Fruit fly (Drosophila melanogaster): ENCODE results near the gene CG42724.

dm6 chr3R:6352436-6352835, 15.7 kb downstream of the CG42724 start:
- no peak for TF ChIP-seq CG8478 (optimal IDR thresholded peaks at IDR 0.05)
- TF ChIP-seq CTCF (optimal IDR thresholded peaks at IDR 0.05), result no peak
